Worm (Caenorhabditis elegans) whole organism, L4 larva: ENCODE data around the gene T24E12.3.

Source experiments
- dve-1 ChIP-seq: sonication (generic microtip); optimal IDR thresholded peaks from 2 replicates; lab custom pipeline; 2017; ENCODE audit warnings: antibody characterized with exemption, mild to moderate bottlenecking, missing genetic modification characterization, missing compliant biosample characterization; ENCODE audit not compliant: insufficient read depth
- egl-43 ChIP-seq: fragments of 200-800 bp; sonication (Bioruptor generic); IDR thresholded peaks from 2 replicates; pipeline ENCODE4 v1.3.6; 2022; ENCODE audit warnings: missing genetic modification reagents, missing genetic modification characterization, missing compliant biosample characterization
- jun-1 ChIP-seq: fragments of 150-350 bp; optimal IDR thresholded peaks from 2 replicates; lab custom pipeline; 2014; ENCODE audit warnings: missing biosample characterization, missing genetic modification reagents, missing genetic modification characterization
- lsy-2 ChIP-seq, 2 experiments: fragments of 150-350 bp in 1 of 2; sonication (generic microtip) in 1 of 2; optimal IDR thresholded peaks; 2 replicates each; lab custom pipeline; 2014 to 2017; ENCODE audit warnings: missing biosample characterization in 2 of 2, missing genetic modification characterization in 2 of 2
- mep-1 ChIP-seq: fragments of 150-350 bp; sonication (generic microtip); optimal IDR thresholded peaks from 3 replicates; lab custom pipeline; 2014; ENCODE audit warnings: missing biosample characterization, missing genetic modification characterization
- nhr-111 ChIP-seq: fragments of 200-800 bp; sonication (Bioruptor generic); optimal IDR thresholded peaks from 2 replicates; lab custom pipeline; 2018; ENCODE audit warnings: mild to moderate bottlenecking, missing genetic modification characterization, missing compliant biosample characterization
- nhr-25 ChIP-seq: sonication (generic microtip); optimal IDR thresholded peaks from 2 replicates; lab custom pipeline; 2017; ENCODE audit warnings: missing genetic modification characterization, mild to moderate bottlenecking, missing compliant biosample characterization, antibody characterized with exemption, moderate library complexity, borderline replicate concordance; ENCODE audit not compliant: insufficient read depth
- nhr-76 ChIP-seq: fragments of 150-350 bp; optimal IDR thresholded peaks from 2 replicates; lab custom pipeline; 2014; ENCODE audit warnings: missing biosample characterization, missing genetic modification characterization
- nhr-77 ChIP-seq: fragments of 150-350 bp; optimal IDR thresholded peaks from 2 replicates; lab custom pipeline; 2014; ENCODE audit warnings: missing biosample characterization, missing genetic modification characterization
- unc-130 ChIP-seq: sonication (generic microtip); optimal IDR thresholded peaks from 2 replicates; lab custom pipeline; 2016; ENCODE audit warnings: missing genetic modification reagents, missing genetic modification characterization, missing compliant biosample characterization
- ztf-7 ChIP-seq: fragments of 150-350 bp; optimal IDR thresholded peaks from 2 replicates; lab custom pipeline; 2014; ENCODE audit warnings: missing biosample characterization, missing genetic modification characterization

- TF ChIP-seq unc-130 (no peak), nhr-25 (tag; lab: Kevin White, UChicago) (no peak), nhr-77 (no peak), dve-1 (tag; lab: Kevin White, UChicago) (no peak), lsy-2 (tag; optimal IDR thresholded peaks at IDR 0.05; lab: Kevin White, UChicago) (no peak), ztf-7 (no peak), egl-43 (GFP tag; lab: Robert Waterston, UW) (no peak), mep-1 (tag; lab: Kevin White, UChicago) (no peak), nhr-76 (tag; lab: Kevin White, UChicago) (no peak), nhr-111 (no peak), jun-1 (no peak)
These were observed 16.8 kb upstream of the T24E12.3 start, which contains the start of gene T24E12.12 for ce11 chrII:3759010-3759409.
